Fruit fly (Drosophila melanogaster) whole organism, wandering third instar larva: ENCODE measurements around the gene Sqor.
A peak's percentile ranks its signal among the peaks of the same experiment; 100 is the strongest.

Source experiments
- Abd-B ChIP-seq: fragments of >200 bp; optimal IDR thresholded peaks from 2 replicates; lab custom pipeline; 2017; ENCODE audit warnings: missing biosample characterization, missing genetic modification characterization
- CG32264 ChIP-seq: fragments of 200-800 bp; sonication (Bioruptor generic); optimal IDR thresholded peaks from 2 replicates; lab custom pipeline; 2016; ENCODE audit warnings: missing biosample characterization, missing genetic modification characterization
- CG9705 ChIP-seq: fragments of 200-800 bp; sonication (Bioruptor generic); optimal IDR thresholded peaks from 2 replicates; lab custom pipeline; 2018; ENCODE audit warnings: missing biosample characterization, mild to moderate bottlenecking, missing genetic modification characterization
- CrebA ChIP-seq: fragments of 200-800 bp; sonication (Bioruptor generic); optimal IDR thresholded peaks from 2 replicates; lab custom pipeline; 2016; ENCODE audit warnings: missing biosample characterization, mild to moderate bottlenecking, missing genetic modification characterization, borderline replicate concordance
- Dfd ChIP-seq: fragments of >200 bp; optimal IDR thresholded peaks from 2 replicates; lab custom pipeline; 2017; ENCODE audit warnings: missing biosample characterization, missing genetic modification characterization
- Dif ChIP-seq: fragments of 200-275, 200-300 bp; sonication (Bioruptor generic); optimal IDR thresholded peaks from 2 replicates; lab custom pipeline; 2018; ENCODE audit warnings: missing biosample characterization, missing genetic modification characterization; ENCODE audit not compliant: partially characterized antibody
- GATAd ChIP-seq: sonication (Bioruptor generic); optimal IDR thresholded peaks from 2 replicates; lab custom pipeline; 2016; ENCODE audit warnings: missing biosample characterization, missing genetic modification characterization
- HLH106 ChIP-seq: fragments of 200-800 bp; optimal IDR thresholded peaks from 3 replicates; lab custom pipeline; 2019; ENCODE audit warnings: missing biosample characterization, mild to moderate bottlenecking, missing genetic modification characterization, moderate library complexity
- Hnf4 ChIP-seq: fragments of 200-800 bp; sonication (Bioruptor generic); optimal IDR thresholded peaks from 2 replicates; lab custom pipeline; 2016; ENCODE audit warnings: missing biosample characterization, mild to moderate bottlenecking, missing genetic modification characterization
- Hr78 ChIP-seq: fragments of >200 bp; optimal IDR thresholded peaks from 2 replicates; lab custom pipeline; 2017; ENCODE audit warnings: missing biosample characterization, missing genetic modification characterization
- Hr83 ChIP-seq: fragments of 200-300 bp; sonication (Bioruptor generic); optimal IDR thresholded peaks from 2 replicates; lab custom pipeline; 2016; ENCODE audit warnings: missing biosample characterization, mild to moderate bottlenecking, missing genetic modification characterization, moderate library complexity; ENCODE audit not compliant: poor library complexity, severe bottlenecking
- Jra ChIP-seq: sonication (Bioruptor generic); optimal IDR thresholded peaks from 2 replicates; lab custom pipeline; 2016; ENCODE audit warnings: missing biosample characterization, missing genetic modification characterization
- Mio ChIP-seq: sonication (Bioruptor generic); optimal IDR thresholded peaks from 2 replicates; lab custom pipeline; 2016; ENCODE audit warnings: missing biosample characterization, missing genetic modification characterization
- Myc ChIP-seq: fragments of >200 bp; optimal IDR thresholded peaks from 2 replicates; lab custom pipeline; 2017
- N ChIP-seq: fragments of >200 bp; optimal IDR thresholded peaks from 2 replicates; lab custom pipeline; 2018; ENCODE audit warnings: missing biosample characterization, missing external identifiers, missing genetic modification characterization
- OdsH ChIP-seq: fragments of 200-800 bp; sonication (Bioruptor generic); optimal IDR thresholded peaks from 2 replicates; lab custom pipeline; 2016; ENCODE audit warnings: missing biosample characterization, mild to moderate bottlenecking, missing genetic modification characterization
- Rel ChIP-seq, 2 experiments: fragments of 200-800 bp; sonication (Bioruptor generic) in 1 of 2; optimal IDR thresholded peaks; 2 replicates in 1 of 2; 3 replicates in 1 of 2; lab custom pipeline; 2016 to 2019; ENCODE audit warnings: mild to moderate bottlenecking in 2 of 2, missing biosample characterization in 2 of 2, missing genetic modification characterization in 2 of 2, moderate library complexity in 1 of 2
- Sp1 ChIP-seq: fragments of 200-800 bp; sonication (Bioruptor generic); optimal IDR thresholded peaks from 3 replicates; lab custom pipeline; 2019; ENCODE audit warnings: missing biosample characterization, mild to moderate bottlenecking, missing genetic modification characterization, moderate library complexity
- Vsx2 ChIP-seq: fragments of 200-300, 225-300 bp; sonication (Bioruptor generic); optimal IDR thresholded peaks from 2 replicates; lab custom pipeline; 2018; ENCODE audit warnings: missing biosample characterization, missing genetic modification characterization; ENCODE audit not compliant: partially characterized antibody
- br ChIP-seq: fragments of 200-800 bp; sonication (Bioruptor generic); optimal IDR thresholded peaks from 2 replicates; lab custom pipeline; 2016; ENCODE audit warnings: missing biosample characterization, missing genetic modification characterization
- brk ChIP-seq: fragments of 200-800 bp; sonication (Bioruptor generic); optimal IDR thresholded peaks from 2 replicates; lab custom pipeline; 2016; ENCODE audit warnings: missing biosample characterization, mild to moderate bottlenecking, missing genetic modification characterization
- dl ChIP-seq, 2 experiments: fragments of 175-275, 200-275 bp in 1 of 2; fragments of 200-275 bp in 1 of 2; sonication (Bioruptor generic); optimal IDR thresholded peaks; lab custom pipeline; 2018; ENCODE audit warnings: mild to moderate bottlenecking in 2 of 2, missing biosample characterization in 2 of 2, missing genetic modification characterization in 2 of 2, moderate library complexity in 2 of 2; ENCODE audit not compliant: partially characterized antibody in 2 of 2, insufficient read depth in 1 of 2
- dmrt93B ChIP-seq: fragments of 200-800 bp; sonication (Bioruptor generic); optimal IDR thresholded peaks from 2 replicates; lab custom pipeline; 2018; ENCODE audit warnings: missing biosample characterization, mild to moderate bottlenecking, missing genetic modification characterization
- dsf ChIP-seq: sonication (Bioruptor generic); optimal IDR thresholded peaks from 2 replicates; lab custom pipeline; 2016; ENCODE audit warnings: missing biosample characterization, missing genetic modification characterization, borderline replicate concordance
- ey ChIP-seq: fragments of 200-800 bp; sonication (Bioruptor generic); optimal IDR thresholded peaks from 2 replicates; lab custom pipeline; 2016; ENCODE audit warnings: missing biosample characterization, missing genetic modification characterization
- foxo ChIP-seq, 2 experiments: fragments of 200-800 bp; sonication (Bioruptor generic); optimal IDR thresholded peaks; 2 replicates in 1 of 2; 3 replicates in 1 of 2; lab custom pipeline; 2016 to 2017; ENCODE audit warnings: missing biosample characterization in 2 of 2, missing genetic modification characterization in 2 of 2
- fru ChIP-seq: fragments of 200-800 bp; sonication (Bioruptor generic); optimal IDR thresholded peaks from 3 replicates; lab custom pipeline; 2016; ENCODE audit warnings: missing biosample characterization, mild to moderate bottlenecking, missing genetic modification characterization
- h ChIP-seq: fragments of 200-800 bp; sonication (Bioruptor generic); optimal IDR thresholded peaks from 3 replicates; lab custom pipeline; 2016; ENCODE audit warnings: missing biosample characterization, mild to moderate bottlenecking, missing genetic modification characterization
- jim ChIP-seq: fragments of 175-275, 200-325 bp; sonication (Bioruptor generic); optimal IDR thresholded peaks from 2 replicates; lab custom pipeline; 2016; ENCODE audit warnings: missing biosample characterization, mild to moderate bottlenecking, missing genetic modification characterization
- lola ChIP-seq: fragments of >200 bp; optimal IDR thresholded peaks from 2 replicates; lab custom pipeline; 2017; ENCODE audit warnings: missing biosample characterization, missing genetic modification characterization
- pan ChIP-seq: fragments of >200 bp; optimal IDR thresholded peaks from 2 replicates; lab custom pipeline; 2017
- psq ChIP-seq: fragments of 200-800 bp; sonication (Bioruptor generic); optimal IDR thresholded peaks from 3 replicates; lab custom pipeline; 2017; ENCODE audit warnings: missing biosample characterization, mild to moderate bottlenecking, missing genetic modification characterization, moderate library complexity
- rgr ChIP-seq: fragments of 200-800 bp; sonication (Bioruptor generic); optimal IDR thresholded peaks from 3 replicates; lab custom pipeline; 2016; ENCODE audit warnings: missing biosample characterization, mild to moderate bottlenecking, missing genetic modification characterization
- sage ChIP-seq: fragments of 200-800 bp; sonication (Bioruptor generic); optimal IDR thresholded peaks from 2 replicates; lab custom pipeline; 2016; ENCODE audit warnings: missing biosample characterization, mild to moderate bottlenecking, missing genetic modification characterization
- sv ChIP-seq: fragments of 200-800 bp; sonication (Bioruptor generic); optimal IDR thresholded peaks from 3 replicates; lab custom pipeline; 2016; ENCODE audit warnings: missing biosample characterization, missing genetic modification characterization
- tai ChIP-seq: sonication (Bioruptor generic); optimal IDR thresholded peaks from 2 replicates; lab custom pipeline; 2016; ENCODE audit warnings: missing biosample characterization, missing genetic modification characterization
- usp ChIP-seq: fragments of >200 bp; optimal IDR thresholded peaks from 2 replicates; lab custom pipeline; 2017; ENCODE audit warnings: missing biosample characterization, missing genetic modification characterization
- woc ChIP-seq: sonication (Bioruptor generic); optimal IDR thresholded peaks from 2 replicates; lab custom pipeline; 2016; ENCODE audit warnings: missing biosample characterization, mild to moderate bottlenecking, missing genetic modification characterization

Gene Sqor

dm6 chr3L:4227164-4227563, 12.8 kb upstream of the Sqor start, which contains the start of gene CG46460 (continued):
- TF ChIP-seq dsf (no peak), Rel (GFP tag; optimal IDR thresholded peaks at IDR 0.05; lab: Kevin White, UChicago) (no peak), Rel (tag; optimal IDR thresholded peaks at IDR 0.05; lab: Kevin White, UChicago) (peak; percentile 58), Hr78 (GFP tag; lab: Kevin White, UChicago) (no peak), lola (GFP tag; lab: Kevin White, UChicago) (no peak), rgr (GFP tag; lab: Kevin White, UChicago) (peak; percentile 26), usp (GFP tag; lab: Kevin White, UChicago) (no peak), Sp1 (no peak), N (GFP tag; lab: Kevin White, UChicago) (peak; percentile 33), psq (GFP tag; lab: Kevin White, UChicago) (no peak), Abd-B (GFP tag; lab: Kevin White, UChicago) (no peak), Dif (GFP tag; lab: Kevin White, UChicago) (peak; percentile 25)

DNA sequence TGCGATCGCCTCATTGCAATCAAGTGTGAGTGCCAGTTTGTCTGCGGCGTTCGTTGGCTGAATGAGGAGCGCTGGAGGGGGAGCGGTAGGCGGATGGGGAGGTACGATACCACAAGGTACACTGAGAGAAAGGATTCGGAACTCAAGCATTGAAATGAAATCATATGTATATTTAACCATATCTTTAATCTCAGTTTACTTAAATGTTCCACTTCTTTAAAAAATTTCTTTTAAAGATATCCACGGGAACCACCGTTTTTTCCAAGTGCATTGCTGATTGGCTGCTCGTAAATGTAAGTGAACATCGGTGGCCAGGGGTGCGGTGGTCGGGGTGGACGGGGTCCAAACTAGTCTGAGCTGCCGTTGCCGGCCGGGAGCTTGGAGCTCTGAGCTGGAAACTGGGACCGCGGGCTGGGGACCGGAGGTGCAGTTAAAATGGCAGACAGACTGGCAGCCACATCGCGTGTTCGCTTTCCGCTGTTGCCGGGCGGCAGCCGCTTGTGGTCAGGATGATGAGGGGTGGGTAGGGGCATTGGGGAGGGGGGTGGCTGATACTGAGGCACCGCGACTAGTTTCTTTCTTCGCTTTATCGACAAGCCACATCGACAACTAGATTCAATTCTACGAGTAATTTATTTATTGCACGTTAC, 11.7 kb upstream of the Sqor start:
- TF ChIP-seq N (GFP tag; lab: Kevin White, UChicago) (no peak), fru (GFP tag; lab: Kevin White, UChicago) (peak; percentile 97), dmrt93B (GFP tag; lab: Kevin White, UChicago) (peak; percentile 89), Hr83 (peak; percentile 68), brk (peak; percentile 84), Hnf4 (peak; percentile 94), woc (GFP tag; lab: Kevin White, UChicago) (peak; percentile 90), CG32264 (GFP tag; lab: Kevin White, UChicago) (peak; percentile 90), Rel (GFP tag; optimal IDR thresholded peaks at IDR 0.05; lab: Kevin White, UChicago) (peak; percentile 50), Rel (tag; optimal IDR thresholded peaks at IDR 0.05; lab: Kevin White, UChicago) (peak; percentile 82), CrebA (GFP tag; lab: Kevin White, UChicago) (no peak), ey (GFP tag; lab: Kevin White, UChicago) (peak; percentile 94), OdsH (GFP tag; lab: Kevin White, UChicago) (peak; percentile 91), lola (GFP tag; lab: Kevin White, UChicago) (no peak), foxo (GFP tag; optimal IDR thresholded peaks at IDR 0.05; lab: Kevin White, UChicago) (peak; percentile 29 to 95), Hr78 (GFP tag; lab: Kevin White, UChicago) (no peak), sv (peak; percentile 84), sage (GFP tag; lab: Kevin White, UChicago) (peak; percentile 88), jim (GFP tag; lab: Kevin White, UChicago) (no peak), tai (GFP tag; lab: Kevin White, UChicago) (peak; percentile 77), h (GFP tag; lab: Kevin White, UChicago) (peak; percentile 96), Mio (GFP tag; lab: Kevin White, UChicago) (peak; percentile 49), br (GFP tag; lab: Kevin White, UChicago) (peak; percentile 97), rgr (GFP tag; lab: Kevin White, UChicago) (peak; percentile 92), dsf (peak; percentile 81), dl (GFP tag; optimal IDR thresholded peaks at IDR 0.05; lab: Kevin White, UChicago; ENCODE audit: insufficient read depth in 1 of 2, partially characterized antibody in 2 of 2) (no peak), Vsx2 (no peak), Dif (GFP tag; lab: Kevin White, UChicago) (no peak), pan (no peak), Dfd (GFP tag; lab: Kevin White, UChicago) (no peak), Jra (GFP tag; lab: Kevin White, UChicago) (peak; percentile 94), HLH106 (tag; lab: Kevin White, UChicago) (peak; percentile 96), Abd-B (GFP tag; lab: Kevin White, UChicago) (no peak), Myc (lab: Kevin White, UChicago) (no peak), Sp1 (peak; percentile 94), usp (GFP tag; lab: Kevin White, UChicago) (no peak), GATAd (GFP tag; lab: Kevin White, UChicago) (peak; percentile 21), CG9705 (GFP tag; lab: Kevin White, UChicago) (peak; percentile 95), psq (GFP tag; lab: Kevin White, UChicago) (peak; percentile 87)
- TF ChIP-seq, all 38 proteins: peak for 25
